Worm (Caenorhabditis elegans): ENCODE results near the gene xbx-5.

Gene xbx-5

ce11 chrIII:3800934-3801252 is 3.4 kb downstream of the xbx-5 start:
- TF ChIP-seq lin-13 (GFP tag; optimal IDR thresholded peaks at IDR 0.05), result no peak

- TF ChIP-seq blmp-1 (tag; optimal IDR thresholded peaks at IDR 0.05; ENCODE audit: insufficient read depth) (peak; percentile 53), unc-39 (tag; optimal IDR thresholded peaks at IDR 0.05) (no peak), fos-1 (tag; optimal IDR thresholded peaks at IDR 0.05) (peak; percentile 48)
These were observed 3.9 kb downstream of the xbx-5 start, which contains the start of gene mtm-3 for ce11 chrIII:3800240-3800933. Gene mtm-3, minus strand, starts transcription at chrIII:3800467.

- no peak for TF ChIP-seq lin-11 (tag; optimal IDR thresholded peaks at IDR 0.05)
- TF ChIP-seq nhr-23 (tag; optimal IDR thresholded peaks at IDR 0.05), result no peak
- TF ChIP-seq mbf-1 (tag; optimal IDR thresholded peaks at IDR 0.05), result no peak
- peak; percentile 39 for TF ChIP-seq sma-3 (GFP tag; optimal IDR thresholded peaks at IDR 0.05)
- no peak for TF ChIP-seq ztf-1 (GFP tag; conservative IDR thresholded peaks at IDR 0.05)
- TF ChIP-seq mab-5 (tag; optimal IDR thresholded peaks at IDR 0.05), result no peak
- TF ChIP-seq nhr-10 (tag; optimal IDR thresholded peaks at IDR 0.05), result no peak
- no peak for TF ChIP-seq elt-3 (tag; optimal IDR thresholded peaks at IDR 0.05)
- TF ChIP-seq nhr-12 (tag; optimal IDR thresholded peaks at IDR 0.05), result no peak
- no peak for TF ChIP-seq lin-13 (GFP tag; optimal IDR thresholded peaks at IDR 0.05)
- TF ChIP-seq peb-1 (tag; optimal IDR thresholded peaks at IDR 0.05), result no peak
- TF ChIP-seq fos-1 (tag; optimal IDR thresholded peaks at IDR 0.05), result peak; percentile 18
- no peak for TF ChIP-seq ama-1 (optimal IDR thresholded peaks at IDR 0.05)
- peak; percentile 12 for TF ChIP-seq C34F6.9 (tag; optimal IDR thresholded peaks at IDR 0.05)
- no peak for TF ChIP-seq R02D3.7 (tag; optimal IDR thresholded peaks at IDR 0.05)
- no peak for TF ChIP-seq unc-62 (GFP tag; optimal IDR thresholded peaks at IDR 0.05)
- TF ChIP-seq ZK546.5 (tag; optimal IDR thresholded peaks at IDR 0.05), result no peak
- no peak for TF ChIP-seq alr-1 (tag; optimal IDR thresholded peaks at IDR 0.05)
- TF ChIP-seq unc-55 (GFP tag; optimal IDR thresholded peaks at IDR 0.05), result no peak
- peak; percentile 39 for TF ChIP-seq egl-27 (tag; optimal IDR thresholded peaks at IDR 0.05)
- peak; percentile 66 for TF ChIP-seq crh-2 (tag; optimal IDR thresholded peaks at IDR 0.05)
- peak; percentile 53 for TF ChIP-seq sma-9 (GFP tag; optimal IDR thresholded peaks at IDR 0.05)
- no peak for TF ChIP-seq sma-9 (tag; optimal IDR thresholded peaks at IDR 0.05)
- TF ChIP-seq snpc-4 (tag; optimal IDR thresholded peaks at IDR 0.05), result no peak
- TF ChIP-seq Y55F3AM.14 (GFP tag; optimal IDR thresholded peaks at IDR 0.05), result no peak
- TF ChIP-seq nhr-129 (tag; optimal IDR thresholded peaks at IDR 0.05), result peak; percentile 36
- peak; percentile 17 for TF ChIP-seq F13H6.1 (tag; optimal IDR thresholded peaks at IDR 0.05)
- no peak for TF ChIP-seq skn-1 (tag; optimal IDR thresholded peaks at IDR 0.05)
- TF ChIP-seq nhr-237 (tag; optimal IDR thresholded peaks at IDR 0.05), result no peak
- TF ChIP-seq ztf-4 (tag; optimal IDR thresholded peaks at IDR 0.05), result no peak
- peak; percentile 32 for TF ChIP-seq gmeb-1 (tag; optimal IDR thresholded peaks at IDR 0.05)
- no peak for TF ChIP-seq mdl-1 (tag; optimal IDR thresholded peaks at IDR 0.05)
- no peak for TF ChIP-seq ceh-16 (tag; optimal IDR thresholded peaks at IDR 0.05)
- no peak for TF ChIP-seq unc-39 (tag; optimal IDR thresholded peaks at IDR 0.05)
- TF ChIP-seq lsy-2 (tag; optimal IDR thresholded peaks at IDR 0.05), result peak in 1 of 2 experiments; percentile 39
- peak; percentile 31 for TF ChIP-seq nhr-25 (tag; optimal IDR thresholded peaks at IDR 0.05)
- no peak for TF ChIP-seq nhr-6 (tag; optimal IDR thresholded peaks at IDR 0.05)
- no peak for TF ChIP-seq nhr-77 (tag; optimal IDR thresholded peaks at IDR 0.05)
- peak; percentile 39 for TF ChIP-seq blmp-1 (tag; optimal IDR thresholded peaks at IDR 0.05; ENCODE audit: insufficient read depth)
- TF ChIP-seq ztf-11 (tag; optimal IDR thresholded peaks at IDR 0.05), result no peak
- no peak for TF ChIP-seq dmd-4 (tag; optimal IDR thresholded peaks at IDR 0.05)
- no peak for TF ChIP-seq lin-39 (tag; optimal IDR thresholded peaks at IDR 0.05)
- TF ChIP-seq elt-1 (tag; optimal IDR thresholded peaks at IDR 0.05), result no peak
- TF ChIP-seq zag-1 (tag; optimal IDR thresholded peaks at IDR 0.05), result no peak
- no peak for TF ChIP-seq ceh-82 (tag; optimal IDR thresholded peaks at IDR 0.05)
- TF ChIP-seq nhr-21 (tag; optimal IDR thresholded peaks at IDR 0.05), result no peak
- no peak for TF ChIP-seq sem-4 (tag; optimal IDR thresholded peaks at IDR 0.05)
- no peak for TF ChIP-seq aly-2 (tag; optimal IDR thresholded peaks at IDR 0.05)
- TF ChIP-seq nhr-11 (tag; optimal IDR thresholded peaks at IDR 0.05), result no peak
These were observed 5.1 kb downstream of the xbx-5 start for ce11 chrIII:3799213-3799612.
